Fruit fly (Drosophila melanogaster) whole organism, wandering third instar larva: ENCODE measurements around the gene Pfas.

Experiments
- Abd-B ChIP-seq: fragments of >200 bp; optimal IDR thresholded peaks from 2 replicates; lab custom pipeline; 2017; ENCODE audit warnings: missing biosample characterization, missing genetic modification characterization
- CrebA ChIP-seq: fragments of 200-800 bp; sonication (Bioruptor generic); optimal IDR thresholded peaks from 2 replicates; lab custom pipeline; 2016; ENCODE audit warnings: missing biosample characterization, mild to moderate bottlenecking, missing genetic modification characterization, borderline replicate concordance
- Dif ChIP-seq: fragments of 200-275, 200-300 bp; sonication (Bioruptor generic); optimal IDR thresholded peaks from 2 replicates; lab custom pipeline; 2018; ENCODE audit warnings: missing biosample characterization, missing genetic modification characterization; ENCODE audit not compliant: partially characterized antibody
- GATAd ChIP-seq: sonication (Bioruptor generic); optimal IDR thresholded peaks from 2 replicates; lab custom pipeline; 2016; ENCODE audit warnings: missing biosample characterization, missing genetic modification characterization
- Hnf4 ChIP-seq: fragments of 200-800 bp; sonication (Bioruptor generic); optimal IDR thresholded peaks from 2 replicates; lab custom pipeline; 2016; ENCODE audit warnings: missing biosample characterization, mild to moderate bottlenecking, missing genetic modification characterization
- Hr83 ChIP-seq: fragments of 200-300 bp; sonication (Bioruptor generic); optimal IDR thresholded peaks from 2 replicates; lab custom pipeline; 2016; ENCODE audit warnings: missing biosample characterization, mild to moderate bottlenecking, missing genetic modification characterization, moderate library complexity; ENCODE audit not compliant: poor library complexity, severe bottlenecking
- Jra ChIP-seq: sonication (Bioruptor generic); optimal IDR thresholded peaks from 2 replicates; lab custom pipeline; 2016; ENCODE audit warnings: missing biosample characterization, missing genetic modification characterization
- OdsH ChIP-seq: fragments of 200-800 bp; sonication (Bioruptor generic); optimal IDR thresholded peaks from 2 replicates; lab custom pipeline; 2016; ENCODE audit warnings: missing biosample characterization, mild to moderate bottlenecking, missing genetic modification characterization
- dmrt93B ChIP-seq: fragments of 200-800 bp; sonication (Bioruptor generic); optimal IDR thresholded peaks from 2 replicates; lab custom pipeline; 2018; ENCODE audit warnings: missing biosample characterization, mild to moderate bottlenecking, missing genetic modification characterization
- lola ChIP-seq: fragments of >200 bp; optimal IDR thresholded peaks from 2 replicates; lab custom pipeline; 2017; ENCODE audit warnings: missing biosample characterization, missing genetic modification characterization
- pan ChIP-seq: fragments of >200 bp; optimal IDR thresholded peaks from 2 replicates; lab custom pipeline; 2017
- psq ChIP-seq: fragments of 200-800 bp; sonication (Bioruptor generic); optimal IDR thresholded peaks from 3 replicates; lab custom pipeline; 2017; ENCODE audit warnings: missing biosample characterization, mild to moderate bottlenecking, missing genetic modification characterization, moderate library complexity
- rgr ChIP-seq: fragments of 200-800 bp; sonication (Bioruptor generic); optimal IDR thresholded peaks from 3 replicates; lab custom pipeline; 2016; ENCODE audit warnings: missing biosample characterization, mild to moderate bottlenecking, missing genetic modification characterization

DNA sequence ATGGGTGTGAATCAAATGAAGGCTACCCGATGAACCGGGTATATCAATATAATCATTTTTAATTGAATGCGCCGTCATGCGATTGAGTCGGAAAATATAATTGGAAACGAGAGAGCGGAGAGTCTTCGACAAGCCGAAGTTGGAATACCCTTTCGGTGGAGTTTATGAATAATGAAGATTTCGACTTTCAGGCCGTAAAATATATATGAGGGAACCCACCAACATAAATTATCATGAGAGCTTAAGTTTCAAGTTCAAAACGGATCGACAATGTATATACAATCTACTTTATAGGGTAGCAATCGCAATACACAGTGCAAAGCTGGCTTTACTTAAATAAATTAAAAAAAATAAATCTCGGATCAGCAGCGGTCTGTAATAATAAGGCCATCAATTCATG, 14.0 kb downstream of the Pfas start:
- TF ChIP-seq Hnf4 (no peak), OdsH (GFP tag; lab: Kevin White, UChicago) (no peak), Jra (GFP tag; lab: Kevin White, UChicago) (no peak), pan (lab: Kevin White, UChicago) (no peak), Abd-B (GFP tag; lab: Kevin White, UChicago) (no peak), dmrt93B (GFP tag; lab: Kevin White, UChicago) (no peak), lola (GFP tag; lab: Kevin White, UChicago) (no peak), psq (GFP tag; lab: Kevin White, UChicago) (no peak), GATAd (no peak), Hr83 (GFP tag; lab: Kevin White, UChicago) (no peak), rgr (no peak), CrebA (GFP tag; lab: Kevin White, UChicago) (no peak), Dif (no peak)
